Worm (Caenorhabditis elegans) whole organism, midembryonic: ENCODE measurements around the gene fbxc-20.

Experiments
- T22C8.4 ChIP-seq: fragments of 200-800 bp; sonication (Bioruptor generic); IDR thresholded peaks from 2 replicates; pipeline ENCODE4 v1.3.6; 2022; ENCODE audit warnings: missing genetic modification characterization, missing compliant biosample characterization
- tab-1 ChIP-seq: fragments of 200-800 bp; sonication (Bioruptor generic); IDR thresholded peaks from 2 replicates; pipeline ENCODE4 v1.3.6; 2022; ENCODE audit warnings: missing genetic modification characterization, missing compliant biosample characterization

DNA sequence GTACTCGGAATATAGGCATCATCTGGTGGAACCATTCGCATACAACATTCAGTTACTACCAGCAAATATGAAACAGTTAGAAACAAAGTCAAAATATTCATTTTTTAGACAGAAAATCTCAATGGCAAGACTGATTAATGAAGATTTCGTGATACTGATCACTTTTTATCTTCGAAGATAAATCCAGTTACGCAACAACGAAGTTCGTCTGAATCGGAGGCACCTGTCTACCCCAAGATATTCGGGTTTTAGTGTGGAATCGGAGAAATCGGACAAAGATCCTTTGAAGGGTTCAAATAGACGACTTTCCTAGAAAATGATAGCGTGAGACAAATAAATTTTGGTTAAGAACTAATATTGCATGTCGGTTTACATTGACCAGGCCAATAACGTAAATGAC, 23.1 kb upstream of the fbxc-20 start, which contains the start of gene F16G10.13:
- TF ChIP-seq T22C8.4, result no peak
- TF ChIP-seq tab-1, result no peak
